Worm (Caenorhabditis elegans) whole organism, mixed stage, embryonic: ENCODE data around the gene Y50D4B.1.

Source experiments
- M03D4.4 ChIP-seq: sonication (generic microtip); optimal IDR thresholded peaks from 2 replicates; lab custom pipeline; 2017; ENCODE audit warnings: mild to moderate bottlenecking, missing genetic modification characterization, missing compliant biosample characterization
- bed-3 ChIP-seq: fragments of 200-800 bp; sonication (Bioruptor generic); optimal IDR thresholded peaks from 3 replicates; lab custom pipeline; 2018; ENCODE audit warnings: mild to moderate bottlenecking, missing genetic modification characterization, moderate library complexity, missing compliant biosample characterization
- blmp-1 ChIP-seq: fragments of 150-350 bp; optimal IDR thresholded peaks from 2 replicates; lab custom pipeline; 2014; ENCODE audit warnings: missing biosample characterization, missing genetic modification characterization
- ceh-39 ChIP-seq: fragments of 150-350 bp; optimal IDR thresholded peaks from 2 replicates; lab custom pipeline; 2014; ENCODE audit warnings: missing biosample characterization, missing genetic modification characterization
- ces-1 ChIP-seq: fragments of 150-350 bp; optimal IDR thresholded peaks from 2 replicates; lab custom pipeline; 2014; ENCODE audit warnings: missing biosample characterization, missing genetic modification reagents, missing genetic modification characterization
- cnd-1 ChIP-seq: fragments of 200-800 bp; sonication (Bioruptor generic); optimal IDR thresholded peaks from 2 replicates; lab custom pipeline; 2018; ENCODE audit warnings: mild to moderate bottlenecking, missing genetic modification characterization, missing compliant biosample characterization
- drap-1 ChIP-seq: fragments of 200-800 bp; sonication (Bioruptor generic); optimal IDR thresholded peaks from 3 replicates; lab custom pipeline; 2018; ENCODE audit warnings: mild to moderate bottlenecking, missing genetic modification characterization, missing compliant biosample characterization
- elt-1 ChIP-seq: sonication (generic microtip); optimal IDR thresholded peaks from 2 replicates; lab custom pipeline; 2017; ENCODE audit warnings: missing genetic modification characterization, mild to moderate bottlenecking, missing compliant biosample characterization, antibody characterized with exemption, moderate library complexity, borderline replicate concordance; ENCODE audit not compliant: insufficient read depth
- elt-3 ChIP-seq: fragments of 150-350 bp; optimal IDR thresholded peaks from 2 replicates; lab custom pipeline; 2014; ENCODE audit warnings: missing biosample characterization, missing genetic modification characterization
- flh-1 ChIP-seq: fragments of 200-800 bp; sonication (Bioruptor generic); optimal IDR thresholded peaks from 2 replicates; lab custom pipeline; 2018; ENCODE audit warnings: mild to moderate bottlenecking, missing genetic modification characterization, moderate library complexity, missing compliant biosample characterization
- ham-2 ChIP-seq: fragments of 200-800 bp; sonication (Bioruptor generic); optimal IDR thresholded peaks from 2 replicates; lab custom pipeline; 2018; ENCODE audit warnings: mild to moderate bottlenecking, missing genetic modification characterization, missing compliant biosample characterization
- hlh-1 ChIP-seq: fragments of 150-350 bp; optimal IDR thresholded peaks from 2 replicates; lab custom pipeline; 2014; ENCODE audit warnings: missing biosample characterization, missing genetic modification reagents, missing genetic modification characterization
- lin-32 ChIP-seq: fragments of 200-800 bp; sonication (Bioruptor generic); optimal IDR thresholded peaks from 2 replicates; lab custom pipeline; 2018; ENCODE audit warnings: mild to moderate bottlenecking, missing genetic modification characterization, missing compliant biosample characterization
- lsy-2 ChIP-seq: fragments of 150-350 bp; optimal IDR thresholded peaks from 2 replicates; lab custom pipeline; 2014; ENCODE audit warnings: missing biosample characterization, missing genetic modification characterization
- mab-5 ChIP-seq: fragments of 150-350 bp; optimal IDR thresholded peaks from 2 replicates; lab custom pipeline; 2014; ENCODE audit warnings: missing biosample characterization, missing genetic modification characterization
- mep-1 ChIP-seq: fragments of 150-350 bp; optimal IDR thresholded peaks from 2 replicates; lab custom pipeline; 2017; ENCODE audit warnings: missing biosample characterization, missing genetic modification reagents, missing genetic modification characterization, inconsistent platforms
- nhr-12 ChIP-seq: fragments of 150-350 bp; optimal IDR thresholded peaks from 2 replicates; lab custom pipeline; 2014; ENCODE audit warnings: missing biosample characterization, missing genetic modification characterization
- nhr-2 ChIP-seq: fragments of 150-350 bp; optimal IDR thresholded peaks from 2 replicates; lab custom pipeline; 2014; ENCODE audit warnings: missing biosample characterization, missing genetic modification characterization
- nhr-237 ChIP-seq: fragments of 150-350 bp; optimal IDR thresholded peaks from 2 replicates; lab custom pipeline; 2014; ENCODE audit warnings: missing biosample characterization, missing genetic modification characterization
- nhr-28 ChIP-seq: fragments of 150-350 bp; optimal IDR thresholded peaks from 2 replicates; lab custom pipeline; 2014; ENCODE audit warnings: missing biosample characterization, missing genetic modification characterization
- nhr-76 ChIP-seq: sonication (generic microtip); optimal IDR thresholded peaks from 2 replicates; lab custom pipeline; 2017; ENCODE audit warnings: missing biosample characterization, missing genetic modification characterization
- sem-2 ChIP-seq: fragments of 200-800 bp; sonication (Bioruptor generic); optimal IDR thresholded peaks from 2 replicates; lab custom pipeline; 2018; ENCODE audit warnings: mild to moderate bottlenecking, missing genetic modification characterization, missing compliant biosample characterization
- snpc-4 ChIP-seq: fragments of 150-350 bp; optimal IDR thresholded peaks from 2 replicates; lab custom pipeline; 2014; ENCODE audit warnings: missing biosample characterization, missing genetic modification characterization
- tbx-8 ChIP-seq: fragments of 200-800 bp; sonication (Bioruptor generic); optimal IDR thresholded peaks from 2 replicates; lab custom pipeline; 2018; ENCODE audit warnings: mild to moderate bottlenecking, missing genetic modification characterization, moderate library complexity, missing compliant biosample characterization
- unc-120 ChIP-seq: sonication (generic microtip); optimal IDR thresholded peaks from 2 replicates; lab custom pipeline; 2017; ENCODE audit warnings: missing genetic modification characterization, missing compliant biosample characterization; ENCODE audit not compliant: poor library complexity, severe bottlenecking
- unc-39 ChIP-seq: fragments of 150-350 bp; optimal IDR thresholded peaks from 2 replicates; lab custom pipeline; 2014; ENCODE audit warnings: missing biosample characterization, missing genetic modification characterization
- unc-62 ChIP-seq: fragments of 150-350 bp; optimal IDR thresholded peaks from 2 replicates; lab custom pipeline; 2014; ENCODE audit warnings: missing biosample characterization, missing genetic modification reagents, missing genetic modification characterization
- zip-8 ChIP-seq: fragments of 150-350 bp; optimal IDR thresholded peaks from 2 replicates; lab custom pipeline; 2014; ENCODE audit warnings: missing biosample characterization, missing genetic modification characterization
- ztf-11 ChIP-seq: fragments of 150-350 bp; optimal IDR thresholded peaks from 2 replicates; lab custom pipeline; 2014; ENCODE audit warnings: missing biosample characterization, missing genetic modification characterization

The Y50D4B.1 gene

DNA sequence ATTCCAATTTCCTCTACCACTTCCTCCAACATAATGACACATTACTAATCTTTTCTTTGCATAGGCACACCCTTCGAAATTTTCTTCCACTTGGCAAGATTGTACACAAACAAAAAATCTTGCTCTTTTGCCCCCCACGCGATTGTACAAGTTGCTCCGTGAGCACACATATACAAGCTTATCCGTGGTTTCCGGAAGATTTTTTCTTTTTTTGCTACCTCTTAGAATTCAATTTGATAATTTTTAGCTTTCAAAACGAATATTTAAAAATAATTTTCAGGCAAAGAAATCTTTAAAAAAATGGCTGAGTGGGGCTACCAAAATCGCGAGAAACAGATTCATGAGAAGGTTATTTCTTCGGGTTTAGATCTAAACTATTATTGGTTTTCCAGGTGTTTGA lies at the start of gene Y50D4B.1:
Gene Y50D4B.1, plus strand, starts transcription at position 301 of the 400 bp plus-strand sequence.
- TF ChIP-seq ceh-39 (tag; lab: Kevin White, UChicago) = no peak

DNA sequence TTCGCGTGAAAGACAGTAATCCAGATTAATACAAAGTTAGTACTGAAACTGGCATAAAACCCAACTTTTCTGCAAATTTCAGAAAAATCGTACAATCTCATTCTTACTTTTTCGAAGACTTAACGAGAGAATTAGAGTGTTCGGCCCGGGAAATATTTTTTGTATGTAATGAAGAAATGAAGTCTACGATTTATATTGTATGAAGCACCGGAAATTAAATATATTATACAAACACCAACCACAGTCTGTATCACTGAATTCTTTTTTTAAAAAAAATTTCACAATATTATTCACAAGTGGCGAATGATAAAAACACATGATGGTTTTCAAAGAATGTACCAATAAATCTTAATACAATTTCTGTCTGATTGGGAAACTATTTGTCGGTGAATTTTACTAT lies 48.3 kb upstream of the Y50D4B.1 start, which contains the start of gene str-67:
Gene str-67, minus strand, starts transcription at position 101 of the 400 bp plus-strand sequence.
- TF ChIP-seq M03D4.4 (no peak), sem-2 (no peak), nhr-2 (tag; lab: Kevin White, UChicago) (no peak), elt-1 (tag; lab: Kevin White, UChicago) (no peak), nhr-76 (tag; lab: Kevin White, UChicago) (no peak), elt-3 (tag; lab: Kevin White, UChicago) (no peak), lin-32 (GFP tag; lab: Kevin White, UChicago) (no peak), unc-120 (no peak), hlh-1 (no peak), drap-1 (GFP tag; lab: Kevin White, UChicago) (no peak), mab-5 (tag; lab: Kevin White, UChicago) (no peak), tbx-8 (GFP tag; lab: Kevin White, UChicago) (no peak), nhr-237 (tag; lab: Kevin White, UChicago) (no peak), nhr-12 (tag; lab: Kevin White, UChicago) (no peak)

DNA sequence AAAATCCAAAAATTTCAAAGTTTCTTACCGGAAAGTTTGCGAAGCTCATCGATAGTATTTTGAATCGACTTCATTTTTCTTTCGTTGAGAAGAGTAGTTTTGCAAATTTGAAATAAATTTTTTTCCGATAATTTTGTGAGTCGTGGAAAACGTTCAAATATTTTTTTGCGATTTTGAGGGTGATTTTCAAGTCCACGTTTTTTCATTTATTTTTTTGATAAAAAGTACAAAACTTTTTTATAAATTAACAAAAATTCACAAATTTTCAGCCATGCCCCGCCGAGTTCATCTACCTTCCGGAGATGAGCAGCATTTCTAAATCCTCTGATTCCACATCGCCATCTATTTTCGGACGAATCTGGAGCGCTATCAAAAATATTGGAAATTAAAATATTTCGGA lies 45.3 kb upstream of the Y50D4B.1 start, which contains the start of gene K10C9.7:
Gene K10C9.7, minus strand, starts transcription at position 101 of the 400 bp plus-strand sequence.
- no peak for TF ChIP-seq nhr-76 (tag; lab: Kevin White, UChicago)

DNA sequence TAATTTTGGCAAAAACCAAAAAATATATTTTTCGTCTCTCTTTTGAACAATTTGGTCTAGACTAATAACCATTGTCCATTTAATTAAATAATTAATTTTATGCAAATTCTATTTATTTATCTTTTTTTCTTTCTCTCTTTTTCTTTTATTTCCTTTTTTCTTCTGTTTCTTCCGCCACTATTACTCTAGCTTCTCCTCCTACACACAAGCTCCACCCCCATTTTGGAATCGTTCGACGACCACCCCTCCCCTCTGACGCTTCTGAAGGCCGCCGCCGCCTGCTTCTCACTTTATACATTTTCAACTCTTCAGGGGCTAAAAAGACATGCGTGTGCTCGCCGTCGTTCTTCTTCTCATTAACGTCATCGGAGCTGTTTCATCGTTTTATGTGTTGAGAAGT lies 37.8 kb upstream of the Y50D4B.1 start, which contains the start of gene K10C9.1:
Gene K10C9.1, plus strand, starts transcription at position 301 of the 400 bp plus-strand sequence.
- TF ChIP-seq ces-1 = peak; percentile 42
- no peak for TF ChIP-seq unc-39 (tag; lab: Kevin White, UChicago)

DNA sequence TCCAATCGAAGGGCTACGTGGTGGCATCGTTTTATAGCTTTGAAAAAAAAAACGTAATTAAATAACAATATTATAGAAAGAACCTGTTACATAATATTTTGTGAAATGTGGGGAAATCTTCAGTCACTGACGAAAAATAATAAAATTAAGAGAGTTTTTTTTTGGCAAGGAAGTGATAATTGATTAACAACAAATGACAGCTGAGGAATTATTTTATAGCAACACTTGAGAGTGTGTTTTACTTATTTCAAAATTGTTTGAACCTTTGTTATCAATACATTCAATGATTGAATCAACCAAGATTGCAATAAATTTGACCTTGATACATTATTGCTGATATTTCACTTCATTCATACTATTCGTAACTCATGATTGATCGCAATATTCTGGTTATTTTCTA lies 28.7 kb upstream of the Y50D4B.1 start, which contains the start of gene Y50D4B.6:
Gene Y50D4B.6, plus strand, starts transcription at position 301 of the 400 bp plus-strand sequence.
- no peak for TF ChIP-seq cnd-1 (tag; lab: Kevin White, UChicago)
- no peak for TF ChIP-seq zip-8 (tag; lab: Kevin White, UChicago)
- TF ChIP-seq snpc-4 (tag; lab: Kevin White, UChicago) = no peak
- TF ChIP-seq flh-1 = no peak
- no peak for TF ChIP-seq ztf-11 (tag; lab: Kevin White, UChicago)
- TF ChIP-seq nhr-2 (tag; lab: Kevin White, UChicago) = no peak
- no peak for TF ChIP-seq mab-5 (tag; lab: Kevin White, UChicago)

DNA sequence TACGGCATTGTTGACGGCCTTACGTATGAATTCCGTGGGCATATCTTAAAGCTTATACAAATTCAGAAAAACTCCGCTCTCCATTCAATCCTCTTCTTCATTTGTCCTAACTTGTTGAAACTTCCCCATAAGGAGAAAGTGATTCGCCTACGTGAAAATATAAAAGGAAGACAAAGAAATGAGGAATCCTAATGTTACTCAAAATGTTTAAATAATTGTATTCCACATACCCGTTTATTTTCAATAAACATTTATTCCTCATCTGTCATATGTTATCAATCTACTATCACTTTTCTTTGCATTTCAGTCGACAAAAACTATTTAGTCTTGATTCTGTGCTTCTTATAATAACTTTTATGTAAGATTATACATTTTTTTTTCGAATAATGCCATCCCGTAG lies 24.8 kb upstream of the Y50D4B.1 start, which contains the start of gene clec-203:
Gene clec-203, plus strand, starts transcription at position 301 of the 400 bp plus-strand sequence.
- TF ChIP-seq nhr-76 (tag; lab: Kevin White, UChicago) (no peak), mep-1 (no peak), lsy-2 (tag; lab: Kevin White, UChicago) (no peak), blmp-1 (tag; lab: Kevin White, UChicago) (no peak), ham-2 (GFP tag; lab: Kevin White, UChicago) (no peak), tbx-8 (GFP tag; lab: Kevin White, UChicago) (no peak), nhr-28 (tag; lab: Kevin White, UChicago) (no peak), snpc-4 (tag; lab: Kevin White, UChicago) (no peak), unc-120 (no peak), drap-1 (GFP tag; lab: Kevin White, UChicago) (no peak), ces-1 (no peak), mab-5 (tag; lab: Kevin White, UChicago) (no peak), hlh-1 (no peak), lin-32 (GFP tag; lab: Kevin White, UChicago) (no peak), unc-39 (tag; lab: Kevin White, UChicago) (no peak)

DNA sequence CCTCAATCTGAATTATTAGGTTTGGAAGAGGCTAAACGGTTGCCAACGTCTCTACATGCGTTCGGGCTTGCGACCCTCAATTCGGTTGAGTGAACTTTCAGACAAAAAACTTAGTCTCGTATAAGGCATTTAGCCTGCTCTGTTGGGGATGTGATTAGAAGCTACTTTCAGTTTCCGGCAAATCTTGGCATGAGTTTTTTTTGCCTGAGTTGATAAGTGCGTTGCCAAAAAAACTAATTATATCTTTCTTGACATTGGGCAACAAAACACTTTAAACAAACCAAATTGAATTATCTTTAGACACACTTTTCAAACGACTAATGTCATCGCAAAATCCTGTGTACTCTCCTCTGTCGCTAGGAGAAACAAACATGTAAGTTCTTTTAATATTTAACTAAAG lies 20.4 kb upstream of the Y50D4B.1 start, which contains the start of gene Y50D4B.4:
Gene Y50D4B.4, plus strand, starts transcription at position 301 of the 400 bp plus-strand sequence.
- no peak for TF ChIP-seq ces-1
- no peak for TF ChIP-seq lin-32 (GFP tag; lab: Kevin White, UChicago)
- no peak for TF ChIP-seq nhr-12 (tag; lab: Kevin White, UChicago)
- no peak for TF ChIP-seq nhr-2 (tag; lab: Kevin White, UChicago)
- no peak for TF ChIP-seq elt-1 (tag; lab: Kevin White, UChicago)
- no peak for TF ChIP-seq ceh-39 (tag; lab: Kevin White, UChicago)
- no peak for TF ChIP-seq unc-39 (tag; lab: Kevin White, UChicago)
- TF ChIP-seq bed-3 (GFP tag; lab: Kevin White, UChicago) = no peak
- TF ChIP-seq unc-120 = no peak
- no peak for TF ChIP-seq flh-1
- no peak for TF ChIP-seq sem-2
- no peak for TF ChIP-seq unc-62
